Fruit fly (Drosophila melanogaster): ENCODE data around the gene ymp.

DNA sequence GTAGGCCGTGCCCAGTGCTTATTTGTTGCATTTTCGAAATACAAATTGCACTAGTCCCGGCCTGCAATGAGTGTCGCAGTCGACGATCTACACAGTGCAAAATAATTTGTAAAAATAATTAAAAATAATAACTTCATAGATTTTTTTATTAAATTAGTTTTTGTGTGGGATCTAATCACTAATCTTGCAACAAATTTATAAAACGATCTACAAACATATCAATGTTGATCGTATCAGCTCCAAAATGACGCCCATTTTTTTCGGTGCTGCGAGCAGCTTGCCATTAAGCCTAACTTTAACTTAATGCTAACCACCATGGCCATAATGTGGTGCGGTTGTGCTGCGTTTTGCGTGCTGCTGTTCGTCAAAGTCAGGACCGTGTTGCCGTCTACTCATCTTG, 42.5 kb upstream of the ymp start:
- TF ChIP-seq dsf (GFP tag; optimal IDR thresholded peaks at IDR 0.05; ENCODE audit: borderline replicate concordance) = no peak
- TF ChIP-seq lola (GFP tag; optimal IDR thresholded peaks at IDR 0.05) = no peak
- TF ChIP-seq CG9705 (GFP tag; optimal IDR thresholded peaks at IDR 0.05) = no peak
- TF ChIP-seq fru (GFP tag; optimal IDR thresholded peaks at IDR 0.05) = peak; percentile 43
- no peak for TF ChIP-seq ey (GFP tag; optimal IDR thresholded peaks at IDR 0.05)
- TF ChIP-seq Myc (optimal IDR thresholded peaks at IDR 0.05) = no peak
